Worm (Caenorhabditis elegans) whole organism, L4 larva: Measurements from ENCODE around the gene K02A2.5.
A peak's percentile ranks its signal among the peaks of the same experiment; 100 is the strongest.

Source experiments
- aly-2 ChIP-seq: sonication (generic microtip); optimal IDR thresholded peaks from 2 replicates; lab custom pipeline; 2018; ENCODE audit warnings: missing biosample characterization, missing genetic modification characterization
- ceh-28 ChIP-seq: fragments of 150-350 bp; optimal IDR thresholded peaks from 2 replicates; lab custom pipeline; 2014; ENCODE audit warnings: missing biosample characterization, missing genetic modification reagents, missing genetic modification characterization
- daf-12 ChIP-seq: fragments of 150-350 bp; optimal IDR thresholded peaks from 2 replicates; lab custom pipeline; 2014; ENCODE audit warnings: missing biosample characterization, missing genetic modification reagents, missing genetic modification characterization
- hlh-11 ChIP-seq: fragments of 200-800 bp; sonication (Bioruptor generic); optimal IDR thresholded peaks from 2 replicates; lab custom pipeline; 2018; ENCODE audit warnings: mild to moderate bottlenecking, missing genetic modification characterization, missing compliant biosample characterization
- lin-13 ChIP-seq: fragments of 150-350 bp; optimal IDR thresholded peaks from 2 replicates; lab custom pipeline; 2014; ENCODE audit warnings: missing biosample characterization, missing genetic modification reagents, missing genetic modification characterization
- lsy-2 ChIP-seq, 2 experiments: fragments of 150-350 bp in 1 of 2; sonication (generic microtip) in 1 of 2; optimal IDR thresholded peaks; 2 replicates each; lab custom pipeline; 2014 to 2017; ENCODE audit warnings: missing biosample characterization in 2 of 2, missing genetic modification characterization in 2 of 2
- nhr-6 ChIP-seq: fragments of 150-350 bp; optimal IDR thresholded peaks from 2 replicates; lab custom pipeline; 2014; ENCODE audit warnings: missing biosample characterization, missing genetic modification characterization
- snpc-4 ChIP-seq: fragments of 150-350 bp; optimal IDR thresholded peaks from 2 replicates; lab custom pipeline; 2014; ENCODE audit warnings: missing biosample characterization, missing genetic modification characterization

ce11 chrII:7363990-7364455 lies 47.8 kb downstream of the K02A2.5 start, which contains the start of gene msra-1:
- no peak for TF ChIP-seq snpc-4 (tag; lab: Kevin White, UChicago)
- no peak for TF ChIP-seq lin-13 (GFP tag; lab: Kevin White, UChicago)
- TF ChIP-seq hlh-11 (tag; lab: Kevin White, UChicago) = peak; percentile 82
- no peak for TF ChIP-seq daf-12 (tag; lab: Kevin White, UChicago)
- TF ChIP-seq aly-2 (tag; lab: Kevin White, UChicago) = no peak
- no peak for TF ChIP-seq ceh-28 (tag; lab: Kevin White, UChicago)
- TF ChIP-seq lsy-2 (tag; optimal IDR thresholded peaks at IDR 0.05; lab: Kevin White, UChicago) = peak in 1 of 2 experiments; percentile 65
- TF ChIP-seq nhr-6 (tag; lab: Kevin White, UChicago) = no peak
